Worm (Caenorhabditis elegans): ENCODE measurements around the gene cdr-7.

Gene cdr-7

ce11 chrV:12408996-12409395, 2.9 kb downstream of the cdr-7 start:
- no peak for TF ChIP-seq M03D4.4 (tag; optimal IDR thresholded peaks at IDR 0.05)
- no peak for TF ChIP-seq unc-120 (tag; optimal IDR thresholded peaks at IDR 0.05; ENCODE audit: poor library complexity, severe bottlenecking)
- TF ChIP-seq nhr-28 (tag; optimal IDR thresholded peaks at IDR 0.05): no peak
- no peak for TF ChIP-seq elt-1 (tag; optimal IDR thresholded peaks at IDR 0.05; ENCODE audit: borderline replicate concordance, insufficient read depth)

ce11 chrV:12408525-12408924, 3.4 kb downstream of the cdr-7 start, which contains the start of gene cdr-4:
TSS of gene cdr-4 (minus strand) at chrV:12408625.
- no peak for TF ChIP-seq ceh-83 (GFP tag; optimal IDR thresholded peaks at IDR 0.05)
- no peak for TF ChIP-seq pha-4 (tag; optimal IDR thresholded peaks at IDR 0.05)
- TF ChIP-seq cnd-1 (tag; optimal IDR thresholded peaks at IDR 0.05): no peak
- TF ChIP-seq elt-1 (tag; optimal IDR thresholded peaks at IDR 0.05; ENCODE audit: borderline replicate concordance, insufficient read depth): no peak
- no peak for TF ChIP-seq mab-5 (tag; optimal IDR thresholded peaks at IDR 0.05)
- no peak for TF ChIP-seq bed-3 (GFP tag; optimal IDR thresholded peaks at IDR 0.05)
- TF ChIP-seq drap-1 (GFP tag; optimal IDR thresholded peaks at IDR 0.05): no peak
- no peak for TF ChIP-seq nhr-76 (tag; optimal IDR thresholded peaks at IDR 0.05)
- TF ChIP-seq unc-62 (GFP tag; optimal IDR thresholded peaks at IDR 0.05): no peak
- no peak for TF ChIP-seq ceh-39 (tag; optimal IDR thresholded peaks at IDR 0.05)
- no peak for TF ChIP-seq mls-2 (tag; optimal IDR thresholded peaks at IDR 0.05)
- no peak for TF ChIP-seq flh-1 (GFP tag; optimal IDR thresholded peaks at IDR 0.05)
- TF ChIP-seq lsy-2 (tag; optimal IDR thresholded peaks at IDR 0.05): no peak
- no peak for TF ChIP-seq lin-32 (GFP tag; optimal IDR thresholded peaks at IDR 0.05)
- TF ChIP-seq M03D4.4 (tag; optimal IDR thresholded peaks at IDR 0.05): no peak
- no peak for TF ChIP-seq nhr-12 (tag; optimal IDR thresholded peaks at IDR 0.05)

- TF ChIP-seq mab-5 (tag; optimal IDR thresholded peaks at IDR 0.05) (no peak), flh-1 (GFP tag; optimal IDR thresholded peaks at IDR 0.05) (no peak), sptf-1 (tag; optimal IDR thresholded peaks at IDR 0.05) (peak; percentile 11)
Observed at ce11 chrV:12406514-12406913, 5.4 kb downstream of the cdr-7 start.

- no peak for TF ChIP-seq elt-3 (tag; optimal IDR thresholded peaks at IDR 0.05)
Observed at ce11 chrV:12405929-12406328, 6.0 kb downstream of the cdr-7 start, which contains the start of gene K01D12.10. TSS of gene K01D12.10 (plus strand) at chrV:12406229.

- TF ChIP-seq pha-4 (tag; optimal IDR thresholded peaks at IDR 0.05): no peak
- no peak for TF ChIP-seq hlh-1 (tag; optimal IDR thresholded peaks at IDR 0.05)
- no peak for TF ChIP-seq zip-8 (tag; optimal IDR thresholded peaks at IDR 0.05)
- TF ChIP-seq ztf-11 (tag; optimal IDR thresholded peaks at IDR 0.05): no peak
- TF ChIP-seq drap-1 (GFP tag; optimal IDR thresholded peaks at IDR 0.05): no peak
- no peak for TF ChIP-seq ces-1 (GFP tag; optimal IDR thresholded peaks at IDR 0.05)
- TF ChIP-seq blmp-1 (tag; optimal IDR thresholded peaks at IDR 0.05): no peak
- no peak for TF ChIP-seq ceh-39 (tag; optimal IDR thresholded peaks at IDR 0.05)
- TF ChIP-seq lsy-2 (tag; optimal IDR thresholded peaks at IDR 0.05): no peak
- TF ChIP-seq nhr-76 (tag; optimal IDR thresholded peaks at IDR 0.05): no peak
- no peak for TF ChIP-seq mab-5 (tag; optimal IDR thresholded peaks at IDR 0.05)
- no peak for TF ChIP-seq mep-1 (tag; optimal IDR thresholded peaks at IDR 0.05)
- no peak for TF ChIP-seq M03D4.4 (tag; optimal IDR thresholded peaks at IDR 0.05)
- TF ChIP-seq lin-13 (tag; optimal IDR thresholded peaks at IDR 0.05): no peak
- no peak for TF ChIP-seq nhr-237 (tag; optimal IDR thresholded peaks at IDR 0.05)
- no peak for TF ChIP-seq bed-3 (GFP tag; optimal IDR thresholded peaks at IDR 0.05)
- TF ChIP-seq unc-62 (GFP tag; optimal IDR thresholded peaks at IDR 0.05): no peak
- no peak for TF ChIP-seq lin-32 (GFP tag; optimal IDR thresholded peaks at IDR 0.05)
- TF ChIP-seq sem-2 (GFP tag; optimal IDR thresholded peaks at IDR 0.05): no peak
- TF ChIP-seq elt-3 (tag; optimal IDR thresholded peaks at IDR 0.05): no peak
Observed at ce11 chrV:12404544-12404943, 7.4 kb downstream of the cdr-7 start, which contains the start of gene K01D12.9. TSS of gene K01D12.9 (minus strand) at chrV:12404644.

- no peak for TF ChIP-seq M03D4.4 (tag; optimal IDR thresholded peaks at IDR 0.05)
- no peak for TF ChIP-seq cnd-1 (tag; optimal IDR thresholded peaks at IDR 0.05)
- no peak for TF ChIP-seq nhr-237 (tag; optimal IDR thresholded peaks at IDR 0.05)
- TF ChIP-seq mep-1 (tag; optimal IDR thresholded peaks at IDR 0.05): no peak
- no peak for TF ChIP-seq tbx-8 (GFP tag; optimal IDR thresholded peaks at IDR 0.05)
- no peak for TF ChIP-seq lin-13 (tag; optimal IDR thresholded peaks at IDR 0.05)
- TF ChIP-seq unc-120 (tag; optimal IDR thresholded peaks at IDR 0.05; ENCODE audit: poor library complexity, severe bottlenecking): no peak
- no peak for TF ChIP-seq nhr-28 (tag; optimal IDR thresholded peaks at IDR 0.05)
- no peak for TF ChIP-seq lsy-2 (tag; optimal IDR thresholded peaks at IDR 0.05)
- TF ChIP-seq sem-2 (GFP tag; optimal IDR thresholded peaks at IDR 0.05): no peak
Observed at ce11 chrV:12402355-12402754, 9.6 kb downstream of the cdr-7 start, which contains the start of gene K01D12.8. TSS of gene K01D12.8 (plus strand) at chrV:12402655.

Data from whole organism, mixed stage, embryonic.